Fruit fly (Drosophila melanogaster): ENCODE results near the gene CG43076.

CG43076 gene

DNA sequence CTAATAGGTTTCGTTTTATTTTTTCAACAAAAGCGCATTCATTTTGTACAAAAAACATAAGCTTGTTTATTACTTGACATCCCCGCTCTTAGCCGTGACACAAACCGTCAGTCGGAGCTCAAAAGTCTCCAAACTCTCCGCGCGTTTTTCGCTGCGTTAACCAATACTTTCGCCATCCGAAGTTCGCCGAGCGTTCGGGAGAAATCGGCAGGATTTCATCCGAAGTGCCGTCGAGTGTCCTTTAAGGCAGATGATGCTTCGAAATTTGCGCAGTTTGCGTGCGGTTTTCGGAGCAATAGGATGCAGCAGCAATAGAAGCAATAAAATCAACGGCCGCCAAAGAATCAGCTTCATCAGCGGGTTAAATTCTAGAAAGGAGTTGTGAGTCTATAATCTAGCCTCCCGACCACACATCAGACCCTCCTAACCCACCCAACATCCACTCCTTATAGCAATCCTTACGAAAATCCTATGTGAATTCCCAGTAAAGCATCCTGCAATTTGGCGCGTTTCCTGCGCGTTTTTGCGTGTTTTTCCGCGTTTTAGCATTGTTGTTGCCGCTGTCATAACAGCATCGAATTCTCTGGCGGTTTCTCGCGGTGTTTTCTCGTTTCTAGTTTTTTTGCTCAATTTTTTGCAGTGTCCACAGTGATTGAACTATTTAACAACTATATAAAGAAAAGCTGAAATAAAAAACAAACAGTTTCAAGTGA is 48.1 kb downstream of the CG43076 start, which contains the start of gene CG43737:
Gene CG43737 (plus strand): TSS at position 271 of the 713 bp plus-strand sequence.
- no peak for TF ChIP-seq psq (optimal IDR thresholded peaks at IDR 0.05)
- no peak for TF ChIP-seq usp (GFP tag; optimal IDR thresholded peaks at IDR 0.05)
- TF ChIP-seq pan (optimal IDR thresholded peaks at IDR 0.05) = no peak

Data from whole organism.